Fruit fly (Drosophila melanogaster): ENCODE data around the gene CG11537.
A peak's percentile ranks its signal among the peaks of the same experiment; 100 is the strongest.

CG11537 gene

dm6 chr3L:3148125-3149059 is 5.1 kb upstream of the CG11537 start, which contains the start of the genes Usp5 and BtbVII (continued):
- TF ChIP-seq Fer1 (GFP tag; optimal IDR thresholded peaks at IDR 0.05) (peak; percentile 59), CG4617 (GFP tag; optimal IDR thresholded peaks at IDR 0.05; ENCODE audit: borderline replicate concordance) (peak; percentile 50), Hmr (GFP tag; optimal IDR thresholded peaks at IDR 0.05) (peak; percentile 50), ash1 (GFP tag; optimal IDR thresholded peaks at IDR 0.05) (no peak), CG9817 (tag; optimal IDR thresholded peaks at IDR 0.05) (peak; percentile 39), pum (GFP tag; optimal IDR thresholded peaks at IDR 0.05) (peak; percentile 50), chif (GFP tag; optimal IDR thresholded peaks at IDR 0.05) (peak; percentile 41 to 61), nom (GFP tag; optimal IDR thresholded peaks at IDR 0.05) (peak; percentile 51), CG9797 (GFP tag; optimal IDR thresholded peaks at IDR 0.05) (peak; percentile 81), prd (optimal IDR thresholded peaks at IDR 0.05) (no peak), prd (GFP tag; IDR thresholded peaks at IDR 0.05) (peak; percentile 62; the same call in 2 of the 3 replicates), shn (GFP tag; optimal IDR thresholded peaks at IDR 0.05) (peak; percentile 74), Elba2 (GFP tag; optimal IDR thresholded peaks at IDR 0.05) (peak; percentile 96), esg (GFP tag; conservative IDR thresholded peaks at IDR 0.05) (no peak), CG13287 (GFP tag; IDR thresholded peaks at IDR 0.05; ENCODE audit: partially characterized antibody) (peak; percentile 99), Hr3 (GFP tag; optimal IDR thresholded peaks at IDR 0.05) (peak; percentile 63), CG12659 (GFP tag; optimal IDR thresholded peaks at IDR 0.05) (peak; percentile 65), CG16863 (GFP tag; optimal IDR thresholded peaks at IDR 0.05) (peak; percentile 68), CG7357 (GFP tag; IDR thresholded peaks at IDR 0.05) (0 out of 3 replicates have a peak, but pooled peaks have one; percentile 12), Ptx1 (GFP tag; IDR thresholded peaks at IDR 0.05) (peak; percentile 58), Dip3 (GFP tag; optimal IDR thresholded peaks at IDR 0.05) (peak; percentile 49), Jarid2 (GFP tag; optimal IDR thresholded peaks at IDR 0.05) (no peak), CG15479 (GFP tag; optimal IDR thresholded peaks at IDR 0.05) (no peak), btn (GFP tag; optimal IDR thresholded peaks at IDR 0.05) (peak; percentile 18), Hmx (GFP tag; optimal IDR thresholded peaks at IDR 0.05) (no peak), Mes4 (GFP tag; optimal IDR thresholded peaks at IDR 0.05) (peak; percentile 9), jumu (GFP tag; optimal IDR thresholded peaks at IDR 0.05) (peak; percentile 61), lilli (GFP tag; optimal IDR thresholded peaks at IDR 0.05) (peak; percentile 84), fd3F (GFP tag; optimal IDR thresholded peaks at IDR 0.05) (peak; percentile 36), CG10321 (GFP tag; IDR thresholded peaks at IDR 0.05) (no peak), CG18764 (GFP tag; optimal IDR thresholded peaks at IDR 0.05) (peak; percentile 20), Dbx (GFP tag; IDR thresholded peaks at IDR 0.05) (peak; percentile 68), az2 (GFP tag; optimal IDR thresholded peaks at IDR 0.05) (peak; percentile 64), CG9876 (GFP tag; optimal IDR thresholded peaks at IDR 0.05) (peak; percentile 10), hkb (optimal IDR thresholded peaks at IDR 0.05) (peak; percentile 77), hkb (GFP tag; IDR thresholded peaks at IDR 0.05) (peak; percentile 50), CG5953 (GFP tag; IDR thresholded peaks at IDR 0.05) (no peak), Ets97D (GFP tag; optimal IDR thresholded peaks at IDR 0.05) (peak; percentile 78), CG18262 (tag; optimal IDR thresholded peaks at IDR 0.05) (peak; percentile 34), TFAM (GFP tag; optimal IDR thresholded peaks at IDR 0.05) (no peak), Chrac-16 (GFP tag; optimal IDR thresholded peaks at IDR 0.05) (peak; percentile 62), ems (GFP tag; optimal IDR thresholded peaks at IDR 0.05) (peak; percentile 67), CG4730 (GFP tag; IDR thresholded peaks at IDR 0.05) (no peak), lbe (GFP tag; optimal IDR thresholded peaks at IDR 0.05) (peak; percentile 4), Poxn (GFP tag; IDR thresholded peaks at IDR 0.05) (no peak), CG12236 (GFP tag; optimal IDR thresholded peaks at IDR 0.05) (no peak), Hr78 (GFP tag; optimal IDR thresholded peaks at IDR 0.05) (no peak), Meics (GFP tag; optimal IDR thresholded peaks at IDR 0.05) (peak; percentile 23), CG8944 (GFP tag; optimal IDR thresholded peaks at IDR 0.05) (peak; percentile 72)

Data from whole organism, embryonic.